Fruit fly (Drosophila melanogaster) whole organism, embryonic: ENCODE results near the gene CG16779.

ENCODE experiments used
- Adf1 ChIP-seq: fragments of 200-800 bp; sonication (Bioruptor generic); IDR thresholded peaks from 2 replicates; pipeline ENCODE4 v1.3.6; 2022; ENCODE audit warnings: missing biosample characterization, missing genetic modification characterization
- B-H1 ChIP-seq: fragments of 200-800 bp; sonication (Bioruptor generic); IDR thresholded peaks from 3 replicates; pipeline ENCODE4 v1.3.6; 2022; ENCODE audit warnings: missing biosample characterization, missing genetic modification characterization
- Blimp-1 ChIP-seq: fragments of 200-800 bp; sonication (Bioruptor generic); optimal IDR thresholded peaks from 3 replicates; lab custom pipeline; 2018; ENCODE audit warnings: missing biosample characterization, missing genetic modification characterization, mild to moderate bottlenecking, moderate library complexity, missing genetic modification reagents
- CG10209 ChIP-seq: fragments of 200-800 bp; sonication (Bioruptor generic); optimal IDR thresholded peaks from 3 replicates; lab custom pipeline; 2017; ENCODE audit warnings: missing biosample characterization, mild to moderate bottlenecking, missing genetic modification characterization, missing genetic modification reagents
- CG11247 ChIP-seq: fragments of 200-800 bp; sonication (Bioruptor generic); IDR thresholded peaks from 2 replicates; pipeline ENCODE4 v1.3.6; 2022; ENCODE audit warnings: missing biosample characterization, missing genetic modification characterization
- CG12155 ChIP-seq: fragments of 200-800 bp; sonication (Bioruptor generic); optimal IDR thresholded peaks from 3 replicates; lab custom pipeline; 2016; ENCODE audit warnings: missing biosample characterization, missing genetic modification characterization
- CG12299 ChIP-seq: fragments of 200-800 bp; sonication (Bioruptor generic); optimal IDR thresholded peaks from 2 replicates; lab custom pipeline; 2018; ENCODE audit warnings: missing biosample characterization, mild to moderate bottlenecking, missing genetic modification characterization
- CG13287 ChIP-seq: fragments of 200-800 bp; sonication (Bioruptor generic); IDR thresholded peaks from 2 replicates; pipeline ENCODE4 v1.3.6; 2022; ENCODE audit warnings: missing biosample characterization, missing genetic modification characterization; ENCODE audit not compliant: partially characterized antibody
- CG13624 ChIP-seq: fragments of 200-800 bp; sonication (Bioruptor generic); optimal IDR thresholded peaks from 2 replicates; lab custom pipeline; 2016; ENCODE audit warnings: missing biosample characterization, missing genetic modification characterization
- CG17359 ChIP-seq: fragments of 200-800 bp; sonication (Bioruptor generic); optimal IDR thresholded peaks from 3 replicates; lab custom pipeline; 2018; ENCODE audit warnings: missing biosample characterization, mild to moderate bottlenecking, missing genetic modification characterization, moderate library complexity
- CG18262 ChIP-seq: fragments of 200-800 bp; optimal IDR thresholded peaks from 3 replicates; lab custom pipeline; 2019; ENCODE audit warnings: missing biosample characterization, mild to moderate bottlenecking, missing genetic modification characterization, moderate library complexity
- CG18476 ChIP-seq: fragments of 200-800 bp; sonication (Bioruptor generic); optimal IDR thresholded peaks from 2 replicates; lab custom pipeline; 2016; ENCODE audit warnings: missing biosample characterization, mild to moderate bottlenecking, missing genetic modification characterization
- CG2875 ChIP-seq: fragments of 200-800 bp; sonication (Bioruptor generic); optimal IDR thresholded peaks from 2 replicates; lab custom pipeline; 2017; ENCODE audit warnings: missing biosample characterization, mild to moderate bottlenecking, missing genetic modification characterization, missing genetic modification reagents
- CG31365 ChIP-seq: fragments of 200-800 bp; sonication (Bioruptor generic); optimal IDR thresholded peaks from 2 replicates; lab custom pipeline; 2018; ENCODE audit warnings: missing biosample characterization, mild to moderate bottlenecking, missing genetic modification characterization
- CG32767 ChIP-seq: fragments of 200-800 bp; sonication (Bioruptor generic); IDR thresholded peaks from 2 replicates; pipeline ENCODE4 v1.3.6; 2022; ENCODE audit warnings: missing biosample characterization, missing genetic modification characterization
- CG3407 ChIP-seq: fragments of 200-800 bp; sonication (Bioruptor generic); optimal IDR thresholded peaks from 2 replicates; lab custom pipeline; 2018; ENCODE audit warnings: missing biosample characterization, mild to moderate bottlenecking, missing genetic modification characterization
- CG4707 ChIP-seq: fragments of 200-800 bp; sonication (Bioruptor generic); optimal IDR thresholded peaks from 2 replicates; lab custom pipeline; 2018; ENCODE audit warnings: missing biosample characterization, mild to moderate bottlenecking, missing genetic modification characterization, moderate library complexity
- CG6654 ChIP-seq: fragments of 200-800 bp; sonication (Bioruptor generic); optimal IDR thresholded peaks from 2 replicates; lab custom pipeline; 2017; ENCODE audit warnings: missing biosample characterization, mild to moderate bottlenecking, missing genetic modification characterization
- CG7372 ChIP-seq: fragments of 200-800 bp; sonication (Bioruptor generic); IDR thresholded peaks from 2 replicates; pipeline ENCODE4 v1.3.6; 2022; ENCODE audit warnings: missing biosample characterization, missing genetic modification characterization
- CG7987 ChIP-seq: fragments of 200-800 bp; sonication (Bioruptor generic); optimal IDR thresholded peaks from 2 replicates; lab custom pipeline; 2018; ENCODE audit warnings: missing biosample characterization, mild to moderate bottlenecking, missing genetic modification characterization, moderate library complexity
- Camta ChIP-seq: fragments of 200-800 bp; sonication (Bioruptor generic); optimal IDR thresholded peaks from 2 replicates; lab custom pipeline; 2016; ENCODE audit warnings: missing biosample characterization, missing genetic modification characterization
- D19B ChIP-seq: fragments of 200-800 bp; sonication (Bioruptor generic); optimal IDR thresholded peaks from 2 replicates; lab custom pipeline; 2017; ENCODE audit warnings: missing biosample characterization, mild to moderate bottlenecking, missing genetic modification characterization
- Gug ChIP-seq: fragments of 200-800 bp; sonication (Bioruptor generic); IDR thresholded peaks from 4 replicates; pipeline ENCODE4 v1.3.6; 2022; ENCODE audit warnings: missing biosample characterization, missing genetic modification characterization
- Hmx ChIP-seq: fragments of 200-800 bp; sonication (Bioruptor generic); optimal IDR thresholded peaks from 2 replicates; lab custom pipeline; 2016; ENCODE audit warnings: missing biosample characterization, missing genetic modification characterization
- Hsf ChIP-seq: fragments of 200-800 bp; sonication (Bioruptor generic); optimal IDR thresholded peaks from 3 replicates; lab custom pipeline; 2016; ENCODE audit warnings: missing biosample characterization, missing genetic modification characterization
- Mes4 ChIP-seq: fragments of 200-800 bp; sonication (Bioruptor generic); optimal IDR thresholded peaks from 2 replicates; lab custom pipeline; 2016; ENCODE audit warnings: missing biosample characterization, missing genetic modification characterization
- NFAT ChIP-seq: fragments of 200-800 bp; sonication (Bioruptor generic); IDR thresholded peaks from 2 replicates; pipeline ENCODE4 v1.3.6; 2022; ENCODE audit warnings: missing biosample characterization, missing genetic modification characterization
- NK7.1 ChIP-seq: fragments of 200-800 bp; sonication (Bioruptor generic); optimal IDR thresholded peaks from 3 replicates; lab custom pipeline; 2016; ENCODE audit warnings: missing biosample characterization, missing genetic modification characterization
- Sry-δ ChIP-seq: fragments of 200-800 bp; sonication (Bioruptor generic); optimal IDR thresholded peaks from 2 replicates; lab custom pipeline; 2016; ENCODE audit warnings: missing biosample characterization, missing genetic modification characterization
- TFAM ChIP-seq: fragments of 200-800 bp; sonication (Bioruptor generic); optimal IDR thresholded peaks from 2 replicates; lab custom pipeline; 2017; ENCODE audit warnings: missing biosample characterization, missing genetic modification characterization, inconsistent platforms
- Xbp1 ChIP-seq: fragments of 200-800 bp; sonication (Bioruptor generic); optimal IDR thresholded peaks from 3 replicates; lab custom pipeline; 2016; ENCODE audit warnings: missing biosample characterization, mild to moderate bottlenecking, missing genetic modification characterization
- Xrp1 ChIP-seq: fragments of 200-800 bp; sonication (Bioruptor generic); IDR thresholded peaks from 2 replicates; pipeline ENCODE4 v1.3.6; 2022; ENCODE audit warnings: missing biosample characterization, missing genetic modification characterization
- al ChIP-seq: fragments of 200-800 bp; sonication (Bioruptor generic); IDR thresholded peaks from 2 replicates; pipeline ENCODE4 v1.3.6; 2022; ENCODE audit warnings: missing biosample characterization, missing genetic modification characterization
- bab2 ChIP-seq: fragments of 200-800 bp; sonication (Bioruptor generic); optimal IDR thresholded peaks from 2 replicates; lab custom pipeline; 2016; ENCODE audit warnings: missing biosample characterization, missing genetic modification characterization
- cas ChIP-seq: fragments of 200-800 bp; sonication (Bioruptor generic); IDR thresholded peaks from 2 replicates; pipeline ENCODE4 v1.3.6; 2022; ENCODE audit warnings: missing biosample characterization, missing genetic modification characterization
- crc ChIP-seq: fragments of 200-800 bp; sonication (Bioruptor generic); optimal IDR thresholded peaks from 2 replicates; lab custom pipeline; 2016; ENCODE audit warnings: missing biosample characterization, missing genetic modification characterization
- croc ChIP-seq: fragments of 200-800 bp; sonication (Bioruptor generic); conservative IDR thresholded peaks from 3 replicates; pipeline ENCODE4 v1.3.6; 2022; ENCODE audit warnings: missing biosample characterization, missing genetic modification characterization
- dimm ChIP-seq: fragments of 200-800 bp; sonication (Bioruptor generic); IDR thresholded peaks from 2 replicates; pipeline ENCODE4 v1.3.6; 2022; ENCODE audit warnings: missing biosample characterization, missing genetic modification characterization
- fd3F ChIP-seq: fragments of 200-800 bp; sonication (Bioruptor generic); optimal IDR thresholded peaks from 2 replicates; lab custom pipeline; 2018; ENCODE audit warnings: missing biosample characterization, mild to moderate bottlenecking, missing genetic modification characterization, moderate library complexity
- ftz-f1 ChIP-seq: fragments of 200-800 bp; sonication (Bioruptor generic); optimal IDR thresholded peaks from 2 replicates; lab custom pipeline; 2016; ENCODE audit warnings: missing biosample characterization, missing genetic modification characterization
- fu2 ChIP-seq: fragments of 200-800 bp; sonication (Bioruptor generic); optimal IDR thresholded peaks from 2 replicates; lab custom pipeline; 2016; ENCODE audit warnings: missing biosample characterization, missing genetic modification characterization
- grau ChIP-seq: fragments of 200-800 bp; optimal IDR thresholded peaks from 3 replicates; lab custom pipeline; 2019; ENCODE audit warnings: missing biosample characterization, mild to moderate bottlenecking, missing genetic modification characterization, moderate library complexity
- hkb ChIP-seq, 2 experiments: fragments of 200-800 bp in 1 of 2; fragments of >200 bp in 1 of 2; sonication (Bioruptor generic) in 1 of 2; IDR thresholded peaks in 1 of 2; optimal IDR thresholded peaks in 1 of 2; 2 replicates each; pipeline versions ENCODE4 v1.3.6 to Lab custom; 2017 to 2022; ENCODE audit warnings: missing biosample characterization in 1 of 2, missing genetic modification characterization in 1 of 2
- ind ChIP-seq: fragments of 200-800 bp; sonication (Bioruptor generic); optimal IDR thresholded peaks from 3 replicates; lab custom pipeline; 2016; ENCODE audit warnings: missing biosample characterization, missing genetic modification characterization
- jumu ChIP-seq: fragments of 200-800 bp; sonication (Bioruptor generic); optimal IDR thresholded peaks from 3 replicates; lab custom pipeline; 2016; ENCODE audit warnings: missing biosample characterization, missing genetic modification characterization
- mirr ChIP-seq: fragments of 200-800 bp; sonication (Bioruptor generic); optimal IDR thresholded peaks from 3 replicates; lab custom pipeline; 2018; ENCODE audit warnings: missing biosample characterization, mild to moderate bottlenecking, missing genetic modification characterization
- odd ChIP-seq: fragments of 200-800 bp; sonication (Bioruptor generic); optimal IDR thresholded peaks from 2 replicates; lab custom pipeline; 2017; ENCODE audit warnings: missing biosample characterization, mild to moderate bottlenecking, missing genetic modification characterization
- prd ChIP-seq, 3 experiments: fragments of >200 bp in 2 of 3; fragments of 200-800 bp in 1 of 3; sonication (Bioruptor generic) in 1 of 3; optimal IDR thresholded peaks in 2 of 3; IDR thresholded peaks in 1 of 3; 2 replicates in 2 of 3; 3 replicates in 1 of 3; pipeline versions ENCODE4 v1.3.6 to Lab custom; 2017 to 2022; ENCODE audit warnings: missing biosample characterization in 1 of 3, missing genetic modification characterization in 1 of 3
- tgo ChIP-seq: fragments of 200-800 bp; sonication (Bioruptor generic); IDR thresholded peaks from 3 replicates; pipeline ENCODE4 v1.3.6; 2022; ENCODE audit warnings: missing biosample characterization, missing genetic modification characterization
- zen2 ChIP-seq: fragments of 200-800 bp; sonication (Bioruptor generic); IDR thresholded peaks from 3 replicates; pipeline ENCODE4 v1.3.6; 2022; ENCODE audit warnings: missing biosample characterization, missing genetic modification characterization; ENCODE audit not compliant: partially characterized antibody

The CG16779 gene

DNA sequence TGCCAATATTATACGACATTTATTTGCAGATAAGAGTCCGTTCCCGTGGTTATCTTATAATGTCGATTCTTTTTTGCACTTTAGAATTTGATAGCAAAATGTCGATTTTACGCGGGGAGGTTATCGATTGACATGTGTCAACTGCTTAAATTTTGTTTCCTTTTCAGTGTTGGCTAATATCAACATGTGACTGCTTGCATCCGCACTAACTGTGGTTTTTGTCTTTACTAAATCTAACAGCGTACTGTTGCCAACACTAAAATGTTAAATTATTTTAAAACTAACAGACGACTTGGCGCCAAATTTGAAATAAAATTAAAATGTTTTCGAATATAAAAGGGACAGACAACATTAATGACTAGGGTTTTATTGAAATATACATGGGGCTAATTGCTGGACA, 3.3 kb upstream of the CG16779 start (continued):
- TF ChIP-seq CG7987 (GFP tag; lab: Kevin White, UChicago) (peak; percentile 59), crc (peak; percentile 68), CG3407 (GFP tag; lab: Kevin White, UChicago) (peak; percentile 29), CG13624 (GFP tag; lab: Kevin White, UChicago) (peak; percentile 93), ftz-f1 (GFP tag; lab: Kevin White, UChicago) (peak; percentile 48), tgo (0 out of 3 replicates have a peak, but pooled peaks have one; percentile 23), CG18476 (GFP tag; lab: Kevin White, UChicago) (no peak), TFAM (no peak), Gug (peak; percentile 57; the same call in 2 of the 4 replicates), odd (GFP tag; lab: Kevin White, UChicago) (no peak), croc (peak; percentile 30; the same call in 1 of the 3 replicates), CG12299 (peak; percentile 17), NFAT (GFP tag; lab: Robert Waterston, UW) (peak; percentile 75), CG6654 (GFP tag; lab: Kevin White, UChicago) (no peak), CG13287 (GFP tag; lab: Robert Waterston, UW) (peak; percentile 81), CG12155 (peak; percentile 78), prd (optimal IDR thresholded peaks at IDR 0.05; lab: Kevin White, UChicago) (no peak), prd (GFP tag; IDR thresholded peaks at IDR 0.05; lab: Robert Waterston, UW) (peak; percentile 49; the same call in 1 of the 3 replicates), CG7372 (GFP tag; lab: Robert Waterston, UW) (0 out of 2 replicates have a peak, but pooled peaks have one; percentile 35), Sry-δ (GFP tag; lab: Kevin White, UChicago) (peak; percentile 76), jumu (GFP tag; lab: Kevin White, UChicago) (peak; percentile 81), CG17359 (tag; lab: Kevin White, UChicago) (peak; percentile 64), CG2875 (peak; percentile 29), B-H1 (GFP tag; lab: Robert Waterston, UW) (no peak), Mes4 (peak; percentile 46), mirr (GFP tag; lab: Kevin White, UChicago) (peak; percentile 88), grau (tag; lab: Kevin White, UChicago) (peak; percentile 69), cas (GFP tag; lab: Robert Waterston, UW) (peak; percentile 54; the same call in 1 of the 2 replicates), Xbp1 (GFP tag; lab: Kevin White, UChicago) (peak; percentile 78), CG10209 (peak; percentile 61), NK7.1 (GFP tag; lab: Kevin White, UChicago) (peak; percentile 62), al (GFP tag; lab: Robert Waterston, UW) (peak; percentile 67), hkb (optimal IDR thresholded peaks at IDR 0.05; lab: Kevin White, UChicago) (no peak), hkb (GFP tag; IDR thresholded peaks at IDR 0.05; lab: Robert Waterston, UW) (no peak), fu2 (GFP tag; lab: Kevin White, UChicago) (peak; percentile 81), CG18262 (peak; percentile 38), Hmx (GFP tag; lab: Kevin White, UChicago) (peak; percentile 5), zen2 (GFP tag; lab: Robert Waterston, UW) (no peak; the same call in 2 of the 3 replicates), CG31365 (peak; percentile 98), Adf1 (no peak; the same call in 1 of the 2 replicates), dimm (no peak), D19B (GFP tag; lab: Kevin White, UChicago) (peak; percentile 12), fd3F (GFP tag; lab: Kevin White, UChicago) (peak; percentile 58), Hsf (GFP tag; lab: Kevin White, UChicago) (peak; percentile 85), CG32767 (GFP tag; lab: Robert Waterston, UW) (no peak), ind (GFP tag; lab: Kevin White, UChicago) (peak; percentile 75), bab2 (GFP tag; lab: Kevin White, UChicago) (peak; percentile 75), CG11247 (GFP tag; lab: Robert Waterston, UW) (peak; percentile 73), Camta (GFP tag; lab: Kevin White, UChicago) (peak; percentile 77), CG4707 (no peak), Blimp-1 (GFP tag; lab: Kevin White, UChicago) (peak; percentile 22), Xrp1 (GFP tag; lab: Robert Waterston, UW) (peak; percentile 57)
